Worm (Caenorhabditis elegans) whole organism, L1 larva: Measurements from ENCODE around the gene T26H5.8.

Experiments used
- C04F5.9 ChIP-seq: sonication (generic microtip); optimal IDR thresholded peaks from 2 replicates; lab custom pipeline; 2016; ENCODE audit warnings: missing genetic modification characterization, missing compliant biosample characterization
- Y116A8C.19 ChIP-seq: sonication (generic microtip); optimal IDR thresholded peaks from 2 replicates; lab custom pipeline; 2016; ENCODE audit warnings: missing compliant biosample characterization, missing genetic modification characterization, borderline replicate concordance
- ama-1 ChIP-seq: fragments of 150-350 bp; optimal IDR thresholded peaks from 2 replicates; lab custom pipeline; 2014
- ceh-82 ChIP-seq, 3 experiments: fragments of 150-350 bp in 1 of 3; sonication (generic microtip) in 2 of 3; optimal IDR thresholded peaks; 2 replicates each; lab custom pipeline; 2014 to 2017; ENCODE audit warnings: missing biosample characterization in 3 of 3, missing genetic modification characterization in 3 of 3
- dsc-1 ChIP-seq: sonication (generic microtip); optimal IDR thresholded peaks from 2 replicates; lab custom pipeline; 2016; ENCODE audit warnings: mild to moderate bottlenecking, missing genetic modification characterization, missing compliant biosample characterization
- efl-3 ChIP-seq: fragments of 200-800 bp; sonication (Bioruptor generic); optimal IDR thresholded peaks from 2 replicates; lab custom pipeline; 2018; ENCODE audit warnings: mild to moderate bottlenecking, missing genetic modification characterization, missing compliant biosample characterization
- fkh-10 ChIP-seq: sonication (generic microtip); optimal IDR thresholded peaks from 2 replicates; lab custom pipeline; 2017; ENCODE audit warnings: missing biosample characterization, missing genetic modification reagents, missing genetic modification characterization
- fkh-4 ChIP-seq: sonication (generic microtip); optimal IDR thresholded peaks from 2 replicates; lab custom pipeline; 2016; ENCODE audit warnings: missing compliant biosample characterization, missing genetic modification characterization, borderline replicate concordance
- fos-1 ChIP-seq: fragments of 150-350 bp; optimal IDR thresholded peaks from 2 replicates; lab custom pipeline; 2014; ENCODE audit warnings: missing biosample characterization, missing genetic modification characterization
- jun-1 ChIP-seq: fragments of 150-350 bp; optimal IDR thresholded peaks from 2 replicates; lab custom pipeline; 2014; ENCODE audit warnings: missing biosample characterization, missing genetic modification reagents, missing genetic modification characterization
- nhr-28 ChIP-seq: fragments of 150-350 bp; optimal IDR thresholded peaks from 2 replicates; lab custom pipeline; 2014; ENCODE audit warnings: missing biosample characterization, missing genetic modification characterization
- unc-98 ChIP-seq: fragments of 200-800 bp; sonication (Bioruptor generic); IDR thresholded peaks from 2 replicates; pipeline ENCODE4 v1.3.6; 2022; ENCODE audit warnings: missing genetic modification characterization, missing compliant biosample characterization
- xbp-1 ChIP-seq: sonication (generic microtip); optimal IDR thresholded peaks from 2 replicates; lab custom pipeline; 2016; ENCODE audit warnings: missing genetic modification characterization, missing compliant biosample characterization
- ztf-11 ChIP-seq, 2 experiments: sonication (generic microtip); optimal IDR thresholded peaks; 2 replicates each; lab custom pipeline; 2016 to 2017; ENCODE audit warnings: missing genetic modification characterization in 2 of 2, missing biosample characterization in 1 of 2, missing compliant biosample characterization in 1 of 2

- TF ChIP-seq C04F5.9 (no peak), fos-1 (tag; lab: Kevin White, UChicago) (no peak), xbp-1 (no peak), Y116A8C.19 (tag; lab: Kevin White, UChicago) (no peak), ama-1 (lab: Kevin White, UChicago) (no peak), nhr-28 (tag; lab: Kevin White, UChicago) (no peak), fkh-4 (tag; lab: Kevin White, UChicago) (no peak), unc-98 (GFP tag; lab: Robert Waterston, UW) (no peak), jun-1 (tag; lab: Kevin White, UChicago) (no peak), ztf-11 (tag; optimal IDR thresholded peaks at IDR 0.05; lab: Kevin White, UChicago) (no peak), ceh-82 (tag; optimal IDR thresholded peaks at IDR 0.05; lab: Kevin White, UChicago) (no peak), fkh-10 (GFP tag; lab: Kevin White, UChicago) (no peak), efl-3 (GFP tag; lab: Kevin White, UChicago) (no peak), dsc-1 (tag; lab: Kevin White, UChicago) (no peak)
These were observed 12.9 kb upstream of the T26H5.8 start, which contains the start of gene srh-239 for ce11 chrV:15445437-15445836.
